Fruit fly (Drosophila melanogaster) whole organism, embryonic: ENCODE data around the gene Ac13E.

Experiments used
- Atf3 ChIP-seq: fragments of 200-800 bp; sonication (Bioruptor generic); optimal IDR thresholded peaks from 3 replicates; lab custom pipeline; 2016; ENCODE audit warnings: missing biosample characterization, missing genetic modification characterization
- Awh ChIP-seq: fragments of 200-800 bp; sonication (Bioruptor generic); IDR thresholded peaks from 2 replicates; pipeline ENCODE4, ENCODE4 v1.3.6; 2022; ENCODE audit warnings: missing biosample characterization, missing genetic modification characterization
- C15 ChIP-seq: fragments of 200-800 bp; sonication (Bioruptor generic); IDR thresholded peaks from 3 replicates; pipeline ENCODE4 v1.3.6; 2022; ENCODE audit warnings: missing biosample characterization, missing genetic modification characterization
- CG11085 ChIP-seq: fragments of 200-800 bp; sonication (Bioruptor generic); IDR thresholded peaks from 2 replicates; pipeline ENCODE4 v1.3.6; 2022; ENCODE audit warnings: missing biosample characterization, missing genetic modification characterization
- CG11723 ChIP-seq: fragments of 200-800 bp; sonication (Bioruptor generic); optimal IDR thresholded peaks from 2 replicates; lab custom pipeline; 2017; ENCODE audit warnings: missing biosample characterization, mild to moderate bottlenecking, missing genetic modification characterization
- CG12219 ChIP-seq: fragments of 200-800 bp; sonication (Bioruptor generic); optimal IDR thresholded peaks from 3 replicates; lab custom pipeline; 2018; ENCODE audit warnings: missing biosample characterization, mild to moderate bottlenecking, missing genetic modification characterization
- CG12769 ChIP-seq: fragments of 200-800 bp; sonication (Bioruptor generic); optimal IDR thresholded peaks from 2 replicates; lab custom pipeline; 2019; ENCODE audit warnings: missing biosample characterization, mild to moderate bottlenecking, missing genetic modification characterization, moderate library complexity
- CG13287 ChIP-seq: fragments of 200-800 bp; sonication (Bioruptor generic); IDR thresholded peaks from 2 replicates; pipeline ENCODE4 v1.3.6; 2022; ENCODE audit warnings: missing biosample characterization, missing genetic modification characterization; ENCODE audit not compliant: partially characterized antibody
- CG13296 ChIP-seq: fragments of 200-800 bp; sonication (Bioruptor generic); optimal IDR thresholded peaks from 3 replicates; lab custom pipeline; 2018; ENCODE audit warnings: missing biosample characterization, mild to moderate bottlenecking, missing genetic modification characterization
- CG14014 ChIP-seq: fragments of 200-800 bp; sonication (Bioruptor generic); IDR thresholded peaks from 2 replicates; pipeline ENCODE4 v1.3.6; 2022; ENCODE audit warnings: missing biosample characterization, missing genetic modification characterization
- CG15011 ChIP-seq: fragments of 200-800 bp; sonication (Bioruptor generic); optimal IDR thresholded peaks from 3 replicates; lab custom pipeline; 2018; ENCODE audit warnings: missing biosample characterization, mild to moderate bottlenecking, missing genetic modification characterization
- CG17802 ChIP-seq: fragments of 200-800 bp; sonication (Bioruptor generic); optimal IDR thresholded peaks from 2 replicates; lab custom pipeline; 2018; ENCODE audit warnings: missing biosample characterization, mild to moderate bottlenecking, missing genetic modification characterization, moderate library complexity
- CG18476 ChIP-seq: fragments of 200-800 bp; sonication (Bioruptor generic); optimal IDR thresholded peaks from 2 replicates; lab custom pipeline; 2016; ENCODE audit warnings: missing biosample characterization, mild to moderate bottlenecking, missing genetic modification characterization
- CG18764 ChIP-seq: fragments of 200-800 bp; sonication (Bioruptor generic); optimal IDR thresholded peaks from 3 replicates; lab custom pipeline; 2016; ENCODE audit warnings: missing biosample characterization, missing genetic modification characterization
- CG32772 ChIP-seq: fragments of 200-800 bp; sonication (Bioruptor generic); IDR thresholded peaks from 2 replicates; pipeline ENCODE4 v1.3.6; 2022; ENCODE audit warnings: missing biosample characterization, missing genetic modification characterization
- CG4707 ChIP-seq: fragments of 200-800 bp; sonication (Bioruptor generic); optimal IDR thresholded peaks from 2 replicates; lab custom pipeline; 2018; ENCODE audit warnings: missing biosample characterization, mild to moderate bottlenecking, missing genetic modification characterization, moderate library complexity
- CG4730 ChIP-seq: fragments of 200-800 bp; sonication (Bioruptor generic); IDR thresholded peaks from 2 replicates; pipeline ENCODE4 v1.3.6; 2022; ENCODE audit warnings: missing biosample characterization, missing genetic modification characterization
- CG6791 ChIP-seq: fragments of 200-800 bp; sonication (Bioruptor generic); IDR thresholded peaks from 3 replicates; pipeline ENCODE4 v1.3.6; 2022; ENCODE audit warnings: missing biosample characterization, missing genetic modification characterization; ENCODE audit not compliant: partially characterized antibody
- CG7963 ChIP-seq: fragments of 200-800 bp; sonication (Bioruptor generic); IDR thresholded peaks from 3 replicates; pipeline ENCODE4 v1.3.6; 2022; ENCODE audit warnings: missing biosample characterization, missing genetic modification characterization; ENCODE audit not compliant: partially characterized antibody
- CG7987 ChIP-seq: fragments of 200-800 bp; sonication (Bioruptor generic); optimal IDR thresholded peaks from 2 replicates; lab custom pipeline; 2018; ENCODE audit warnings: missing biosample characterization, mild to moderate bottlenecking, missing genetic modification characterization, moderate library complexity
- CG9609 ChIP-seq: fragments of 200-800 bp; sonication (Bioruptor generic); optimal IDR thresholded peaks from 3 replicates; lab custom pipeline; 2016; ENCODE audit warnings: missing biosample characterization, missing genetic modification characterization
- CG9817 ChIP-seq: fragments of 200-800 bp; sonication (Bioruptor generic); optimal IDR thresholded peaks from 2 replicates; lab custom pipeline; 2018; ENCODE audit warnings: missing biosample characterization, mild to moderate bottlenecking, missing genetic modification characterization, moderate library complexity
- Dip2 ChIP-seq: fragments of 200-800 bp; sonication (Bioruptor generic); IDR thresholded peaks from 2 replicates; pipeline ENCODE4 v1.3.6; 2022; ENCODE audit warnings: missing biosample characterization, missing genetic modification characterization
- Jarid2 ChIP-seq: fragments of 200-800 bp; sonication (Bioruptor generic); optimal IDR thresholded peaks from 3 replicates; lab custom pipeline; 2017; ENCODE audit warnings: mild to moderate bottlenecking, missing biosample characterization, missing genetic modification reagents, missing genetic modification characterization
- MESR4 ChIP-seq: fragments of 200-800 bp; sonication (Bioruptor generic); optimal IDR thresholded peaks from 2 replicates; lab custom pipeline; 2018; ENCODE audit warnings: missing biosample characterization, mild to moderate bottlenecking, missing genetic modification characterization, moderate library complexity
- Max ChIP-seq: fragments of 200-800 bp; sonication (Bioruptor generic); optimal IDR thresholded peaks from 2 replicates; lab custom pipeline; 2016; ENCODE audit warnings: missing biosample characterization, mild to moderate bottlenecking, missing genetic modification characterization
- NFAT ChIP-seq: fragments of 200-800 bp; sonication (Bioruptor generic); IDR thresholded peaks from 2 replicates; pipeline ENCODE4 v1.3.6; 2022; ENCODE audit warnings: missing biosample characterization, missing genetic modification characterization
- Oli ChIP-seq: fragments of 200-800 bp; sonication (Bioruptor generic); optimal IDR thresholded peaks from 2 replicates; lab custom pipeline; 2018; ENCODE audit warnings: missing biosample characterization, mild to moderate bottlenecking, missing genetic modification characterization, moderate library complexity
- Pdp1 ChIP-seq, 2 experiments: fragments of 200-800 bp; sonication (Bioruptor generic); optimal IDR thresholded peaks; 3 replicates each; lab custom pipeline; 2016; ENCODE audit warnings: missing biosample characterization in 2 of 2, missing genetic modification characterization in 2 of 2, mild to moderate bottlenecking in 1 of 2, moderate library complexity in 1 of 2
- Ptx1 ChIP-seq: fragments of 200-800 bp; sonication (Bioruptor generic); IDR thresholded peaks from 2 replicates; pipeline ENCODE4 v1.3.6; 2022; ENCODE audit warnings: missing biosample characterization, missing genetic modification characterization
- Sin3A ChIP-seq: fragments of >200 bp; optimal IDR thresholded peaks from 2 replicates; lab custom pipeline; 2018
- Sox100B ChIP-seq: fragments of 200-800 bp; sonication (Bioruptor generic); optimal IDR thresholded peaks from 3 replicates; lab custom pipeline; 2018; ENCODE audit warnings: missing biosample characterization, mild to moderate bottlenecking, missing genetic modification characterization
- chinmo ChIP-seq: fragments of 200-800 bp; sonication (Bioruptor generic); IDR thresholded peaks from 4 replicates; pipeline ENCODE4 v1.3.6; 2022; ENCODE audit warnings: missing biosample characterization, missing genetic modification characterization; ENCODE audit not compliant: partially characterized antibody
- ems ChIP-seq: fragments of 200-800 bp; sonication (Bioruptor generic); optimal IDR thresholded peaks from 3 replicates; lab custom pipeline; 2016; ENCODE audit warnings: missing biosample characterization, missing genetic modification characterization
- eyg ChIP-seq: fragments of 200-800 bp; sonication (Bioruptor generic); optimal IDR thresholded peaks from 3 replicates; lab custom pipeline; 2016; ENCODE audit warnings: missing biosample characterization, missing genetic modification characterization
- ftz-f1 ChIP-seq: fragments of 200-800 bp; sonication (Bioruptor generic); optimal IDR thresholded peaks from 2 replicates; lab custom pipeline; 2016; ENCODE audit warnings: missing biosample characterization, missing genetic modification characterization
- gem ChIP-seq: fragments of 200-800 bp; sonication (Bioruptor generic); optimal IDR thresholded peaks from 2 replicates; lab custom pipeline; 2019; ENCODE audit warnings: missing biosample characterization, mild to moderate bottlenecking, missing genetic modification characterization, moderate library complexity
- hb ChIP-seq: fragments of 200-800 bp; sonication (Bioruptor generic); IDR thresholded peaks from 3 replicates; pipeline ENCODE4 v1.3.6; 2022; ENCODE audit warnings: missing biosample characterization, missing genetic modification characterization; ENCODE audit not compliant: partially characterized antibody
- jing ChIP-seq: fragments of 200-800 bp; sonication (Bioruptor generic); optimal IDR thresholded peaks from 2 replicates; lab custom pipeline; 2018; ENCODE audit warnings: missing biosample characterization, mild to moderate bottlenecking, missing genetic modification characterization
- mirr ChIP-seq: fragments of 200-800 bp; sonication (Bioruptor generic); optimal IDR thresholded peaks from 3 replicates; lab custom pipeline; 2018; ENCODE audit warnings: missing biosample characterization, mild to moderate bottlenecking, missing genetic modification characterization
- p53 ChIP-seq: fragments of 200-800 bp; sonication (Bioruptor generic); optimal IDR thresholded peaks from 2 replicates; lab custom pipeline; 2016; ENCODE audit warnings: missing biosample characterization, missing genetic modification characterization
- pros ChIP-seq: fragments of 200-800 bp; sonication (Bioruptor generic); optimal IDR thresholded peaks from 3 replicates; lab custom pipeline; 2019; ENCODE audit warnings: missing biosample characterization, mild to moderate bottlenecking, missing genetic modification characterization, moderate library complexity
- ranshi ChIP-seq: fragments of 200-800 bp; sonication (Bioruptor generic); IDR thresholded peaks from 2 replicates; pipeline ENCODE4 v1.3.6; 2022; ENCODE audit warnings: missing biosample characterization, missing genetic modification characterization
- salm ChIP-seq: fragments of 200-800 bp; sonication (Bioruptor generic); optimal IDR thresholded peaks from 2 replicates; lab custom pipeline; 2018; ENCODE audit warnings: missing biosample characterization, mild to moderate bottlenecking, missing genetic modification characterization
- shn ChIP-seq: fragments of 200-800 bp; sonication (Bioruptor generic); optimal IDR thresholded peaks from 3 replicates; lab custom pipeline; 2016; ENCODE audit warnings: missing biosample characterization, missing genetic modification characterization
- sim ChIP-seq: fragments of 200-800 bp; sonication (Bioruptor generic); IDR thresholded peaks from 2 replicates; pipeline ENCODE4 v1.3.6; 2022; ENCODE audit warnings: missing biosample characterization, missing genetic modification characterization
- sima ChIP-seq: fragments of 200-800 bp; sonication (Bioruptor generic); optimal IDR thresholded peaks from 2 replicates; lab custom pipeline; 2016; ENCODE audit warnings: missing biosample characterization, missing genetic modification characterization
- sqz ChIP-seq: fragments of 200-800 bp; sonication (Bioruptor generic); optimal IDR thresholded peaks from 3 replicates; lab custom pipeline; 2018; ENCODE audit warnings: missing biosample characterization, mild to moderate bottlenecking, missing genetic modification characterization
- tio ChIP-seq: fragments of 200-800 bp; sonication (Bioruptor generic); optimal IDR thresholded peaks from 2 replicates; lab custom pipeline; 2017; ENCODE audit warnings: missing biosample characterization, missing genetic modification characterization, inconsistent platforms
- wdn ChIP-seq: fragments of 200-800 bp; sonication (Bioruptor generic); IDR thresholded peaks from 2 replicates; pipeline ENCODE4 v1.3.6; 2022; ENCODE audit warnings: missing biosample characterization, missing genetic modification characterization
- yki ChIP-seq: fragments of >200 bp; optimal IDR thresholded peaks from 3 replicates; lab custom pipeline; 2018

Gene Ac13E

dm6 chrX:15579579-15579978 lies 25.5 kb upstream of the Ac13E start (continued):
- TF ChIP-seq Awh (peak; percentile 90), ems (GFP tag; lab: Kevin White, UChicago) (peak; percentile 90), CG11085 (peak; percentile 89), ftz-f1 (peak; percentile 73), shn (GFP tag; lab: Kevin White, UChicago) (peak; percentile 84), CG7987 (GFP tag; lab: Kevin White, UChicago) (peak; percentile 82), chinmo (GFP tag; lab: Robert Waterston, UW) (no peak), MESR4 (GFP tag; lab: Kevin White, UChicago) (peak; percentile 45), ranshi (GFP tag; lab: Robert Waterston, UW) (peak; percentile 93), CG7963 (GFP tag; lab: Robert Waterston, UW) (no peak), wdn (GFP tag; lab: Robert Waterston, UW) (peak; percentile 90), CG9817 (peak; percentile 92), Sin3A (lab: Kevin White, UChicago) (no peak), CG17802 (tag; lab: Kevin White, UChicago) (peak; percentile 78), CG14014 (peak; percentile 94), CG12769 (tag; lab: Kevin White, UChicago) (no peak), CG4707 (GFP tag; lab: Kevin White, UChicago) (peak; percentile 76), p53 (peak; percentile 72), mirr (GFP tag; lab: Kevin White, UChicago) (peak; percentile 90), jing (GFP tag; lab: Kevin White, UChicago) (peak; percentile 80), CG12219 (peak; percentile 91), Oli (peak; percentile 89), Jarid2 (GFP tag; lab: Kevin White, UChicago) (no peak), CG18476 (peak; percentile 81), CG13296 (GFP tag; lab: Kevin White, UChicago) (peak; percentile 90), salm (peak; percentile 75), tio (GFP tag; lab: Kevin White, UChicago) (no peak), Ptx1 (GFP tag; lab: Robert Waterston, UW) (peak; percentile 90), Atf3 (GFP tag; lab: Kevin White, UChicago) (peak; percentile 75), Sox100B (GFP tag; lab: Kevin White, UChicago) (no peak), Max (peak; percentile 83), CG13287 (GFP tag; lab: Robert Waterston, UW) (no peak), CG4730 (peak; percentile 88), yki (lab: Kevin White, UChicago) (no peak), pros (GFP tag; lab: Kevin White, UChicago) (no peak), sqz (GFP tag; lab: Kevin White, UChicago) (no peak), gem (tag; lab: Kevin White, UChicago) (peak; percentile 91), eyg (GFP tag; lab: Kevin White, UChicago) (peak; percentile 84), sim (GFP tag; lab: Robert Waterston, UW) (peak; percentile 73), CG15011 (GFP tag; lab: Kevin White, UChicago) (no peak), CG9609 (GFP tag; lab: Kevin White, UChicago) (peak; percentile 90), C15 (GFP tag; lab: Robert Waterston, UW) (peak; percentile 75; the same call in 2 of the 3 replicates), CG6791 (no peak), hb (GFP tag; lab: Robert Waterston, UW) (no peak), CG11723 (GFP tag; lab: Kevin White, UChicago) (peak; percentile 83), CG32772 (peak; percentile 91), NFAT (GFP tag; lab: Robert Waterston, UW) (peak; percentile 96), sima (peak; percentile 77), Dip2 (GFP tag; lab: Robert Waterston, UW) (no peak; the same call in 1 of the 2 replicates), CG18764 (peak; percentile 84), Pdp1 (GFP tag; optimal IDR thresholded peaks at IDR 0.05; lab: Kevin White, UChicago) (peak; percentile 89 to 93)
